Fruit fly (Drosophila melanogaster): Measurements from ENCODE around the gene CG14540.
A peak's percentile ranks its signal among the peaks of the same experiment; 100 is the strongest.

CG14540 gene

dm6 chr3R:26008892-26009539 is 49.9 kb downstream of the CG14540 start (continued):
- TF ChIP-seq CG15696 (tag; optimal IDR thresholded peaks at IDR 0.05) (peak; percentile 62), CG10321 (GFP tag; IDR thresholded peaks at IDR 0.05) (peak; percentile 52), nau (GFP tag; optimal IDR thresholded peaks at IDR 0.05) (peak; percentile 76), psq (GFP tag; optimal IDR thresholded peaks at IDR 0.05) (peak; percentile 69), disco-r (GFP tag; optimal IDR thresholded peaks at IDR 0.05) (peak; percentile 84), Atf-2 (GFP tag; optimal IDR thresholded peaks at IDR 0.05) (peak; percentile 81), Vsx1 (GFP tag; optimal IDR thresholded peaks at IDR 0.05) (peak; percentile 76), jigr1 (GFP tag; IDR thresholded peaks at IDR 0.05) (peak; percentile 63; the same call in 1 of the 3 replicates), croc (GFP tag; conservative IDR thresholded peaks at IDR 0.05) (peak; percentile 83), sr (GFP tag; IDR thresholded peaks at IDR 0.05) (peak; percentile 57; the same call in 1 of the 3 replicates), lmd (GFP tag; IDR thresholded peaks at IDR 0.05) (peak; percentile 89), Hr78 (GFP tag; optimal IDR thresholded peaks at IDR 0.05) (peak in 1 of 2 experiments; percentile 75), CG11093 (GFP tag; IDR thresholded peaks at IDR 0.05) (peak; percentile 81), crp (GFP tag; optimal IDR thresholded peaks at IDR 0.05) (peak in 1 of 2 experiments; percentile 46), CG15269 (tag; optimal IDR thresholded peaks at IDR 0.05) (peak; percentile 88), Hand (GFP tag; optimal IDR thresholded peaks at IDR 0.05) (peak; percentile 47), dpn (GFP tag; optimal IDR thresholded peaks at IDR 0.05) (peak; percentile 90 to 91), CG3065 (GFP tag; optimal IDR thresholded peaks at IDR 0.05) (peak; percentile 66), CTCF (GFP tag; optimal IDR thresholded peaks at IDR 0.05) (peak; percentile 48), CG12104 (GFP tag; optimal IDR thresholded peaks at IDR 0.05) (peak; percentile 76), Trl (optimal IDR thresholded peaks at IDR 0.05) (no peak), Trl (GFP tag; optimal IDR thresholded peaks at IDR 0.05) (peak; percentile 85), CG7987 (GFP tag; optimal IDR thresholded peaks at IDR 0.05) (peak; percentile 41), CG9817 (tag; optimal IDR thresholded peaks at IDR 0.05) (peak; percentile 78), Aef1 (GFP tag; IDR thresholded peaks at IDR 0.05) (peak; percentile 81), CG3726 (GFP tag; IDR thresholded peaks at IDR 0.05) (peak; percentile 75; the same call in 2 of the 3 replicates), BtbVII (GFP tag; optimal IDR thresholded peaks at IDR 0.05) (peak; percentile 81), CG6854 (GFP tag; optimal IDR thresholded peaks at IDR 0.05) (peak; percentile 75), CG33557 (GFP tag; optimal IDR thresholded peaks at IDR 0.05) (peak; percentile 80), CG9727 (GFP tag; optimal IDR thresholded peaks at IDR 0.05) (peak; percentile 85), eve (GFP tag; optimal IDR thresholded peaks at IDR 0.05) (no peak), CG17829 (tag; optimal IDR thresholded peaks at IDR 0.05) (peak; percentile 93), ato (GFP tag; IDR thresholded peaks at IDR 0.05; ENCODE audit: partially characterized antibody) (no peak), ems (GFP tag; optimal IDR thresholded peaks at IDR 0.05) (peak; percentile 86), CG43689 (GFP tag; IDR thresholded peaks at IDR 0.05) (0 out of 2 replicates have a peak, but pooled peaks have one; percentile 16), insv (GFP tag; optimal IDR thresholded peaks at IDR 0.05) (no peak), CG11456 (GFP tag; IDR thresholded peaks at IDR 0.05) (peak; percentile 65; the same call in 1 of the 3 replicates), az2 (GFP tag; optimal IDR thresholded peaks at IDR 0.05) (peak; percentile 93), Hsf (GFP tag; optimal IDR thresholded peaks at IDR 0.05) (peak; percentile 91), sens-2 (GFP tag; IDR thresholded peaks at IDR 0.05) (peak; percentile 62; the same call in 1 of the 2 replicates), bbx (GFP tag; IDR thresholded peaks at IDR 0.05; ENCODE audit: partially characterized antibody) (no peak), E2f2 (GFP tag; IDR thresholded peaks at IDR 0.05) (peak; percentile 70), cg (GFP tag; optimal IDR thresholded peaks at IDR 0.05) (peak; percentile 46), gfzf (GFP tag; optimal IDR thresholded peaks at IDR 0.05) (no peak), CG11723 (GFP tag; optimal IDR thresholded peaks at IDR 0.05) (peak; percentile 79), CG7745 (tag; optimal IDR thresholded peaks at IDR 0.05) (no peak), Xbp1 (GFP tag; optimal IDR thresholded peaks at IDR 0.05) (peak; percentile 90), D19A (tag; optimal IDR thresholded peaks at IDR 0.05) (peak; percentile 89), CG4360 (GFP tag; IDR thresholded peaks at IDR 0.05) (peak; percentile 66), pzg (GFP tag; optimal IDR thresholded peaks at IDR 0.05) (no peak)
